Worm (Caenorhabditis elegans): Measurements from ENCODE around the gene spig-10.

The spig-10 gene

ce11 chrV:6979019-6979418, 27.0 kb upstream of the spig-10 start, which contains the start of gene sre-12:
Gene sre-12 (minus strand): TSS chrV:6979119.
- TF ChIP-seq unc-39 (tag; optimal IDR thresholded peaks at IDR 0.05), result no peak
- TF ChIP-seq hlh-1 (tag; optimal IDR thresholded peaks at IDR 0.05), result no peak
- no peak for TF ChIP-seq lin-13 (tag; optimal IDR thresholded peaks at IDR 0.05)

- no peak for TF ChIP-seq drap-1 (GFP tag; optimal IDR thresholded peaks at IDR 0.05)
- TF ChIP-seq elt-3 (tag; optimal IDR thresholded peaks at IDR 0.05), result no peak
- TF ChIP-seq pha-4 (tag; optimal IDR thresholded peaks at IDR 0.05), result no peak
- no peak for TF ChIP-seq lsy-2 (tag; optimal IDR thresholded peaks at IDR 0.05)
- no peak for TF ChIP-seq nhr-2 (tag; optimal IDR thresholded peaks at IDR 0.05)
- TF ChIP-seq mep-1 (tag; optimal IDR thresholded peaks at IDR 0.05), result no peak
- no peak for TF ChIP-seq ztf-11 (tag; optimal IDR thresholded peaks at IDR 0.05)
These were observed 23.3 kb upstream of the spig-10 start, which contains the start of gene nhr-161 for ce11 chrV:6982813-6983212. Gene nhr-161 (minus strand): TSS chrV:6982913.

- TF ChIP-seq sem-2 (GFP tag; optimal IDR thresholded peaks at IDR 0.05), result no peak
These were observed 20.1 kb upstream of the spig-10 start, which contains the start of gene nhr-163 for ce11 chrV:6985943-6986342. Gene nhr-163 (minus strand): TSS chrV:6986043.

- no peak for TF ChIP-seq bed-3 (GFP tag; optimal IDR thresholded peaks at IDR 0.05)
- no peak for TF ChIP-seq nhr-76 (tag; optimal IDR thresholded peaks at IDR 0.05)
- no peak for TF ChIP-seq mab-5 (tag; optimal IDR thresholded peaks at IDR 0.05)
- no peak for TF ChIP-seq mep-1 (tag; optimal IDR thresholded peaks at IDR 0.05)
- TF ChIP-seq sptf-1 (tag; optimal IDR thresholded peaks at IDR 0.05), result no peak
- no peak for TF ChIP-seq ceh-39 (tag; optimal IDR thresholded peaks at IDR 0.05)
- TF ChIP-seq ztf-11 (tag; optimal IDR thresholded peaks at IDR 0.05), result no peak
- no peak for TF ChIP-seq unc-39 (tag; optimal IDR thresholded peaks at IDR 0.05)
- TF ChIP-seq nhr-12 (tag; optimal IDR thresholded peaks at IDR 0.05), result no peak
- TF ChIP-seq ham-2 (GFP tag; optimal IDR thresholded peaks at IDR 0.05), result no peak
- TF ChIP-seq blmp-1 (tag; optimal IDR thresholded peaks at IDR 0.05), result no peak
- no peak for TF ChIP-seq nhr-28 (tag; optimal IDR thresholded peaks at IDR 0.05)
These were observed 18.4 kb upstream of the spig-10 start, which contains the start of gene nhr-139 for ce11 chrV:6987673-6988072. Gene nhr-139 (minus strand): TSS chrV:6987773.

- TF ChIP-seq elt-3 (tag; optimal IDR thresholded peaks at IDR 0.05) (no peak), elt-1 (tag; optimal IDR thresholded peaks at IDR 0.05; ENCODE audit: borderline replicate concordance, insufficient read depth) (peak; percentile 93)
These were observed 16.4 kb upstream of the spig-10 start, which contains the start of gene nhr-140 for ce11 chrV:6989626-6990138. Gene nhr-140 (minus strand): TSS chrV:6989676.

- TF ChIP-seq ceh-43 (GFP tag; optimal IDR thresholded peaks at IDR 0.05) (no peak), mep-1 (tag; optimal IDR thresholded peaks at IDR 0.05) (no peak), nhr-2 (tag; optimal IDR thresholded peaks at IDR 0.05) (no peak), nhr-76 (tag; optimal IDR thresholded peaks at IDR 0.05) (no peak), snpc-4 (tag; optimal IDR thresholded peaks at IDR 0.05) (no peak), nhr-28 (tag; optimal IDR thresholded peaks at IDR 0.05) (no peak)
These were observed 14.3 kb upstream of the spig-10 start, which contains the start of gene nhr-162 for ce11 chrV:6991771-6992170. Gene nhr-162 (minus strand): TSS chrV:6991871.

- TF ChIP-seq ztf-11 (tag; optimal IDR thresholded peaks at IDR 0.05) (no peak), bed-3 (GFP tag; optimal IDR thresholded peaks at IDR 0.05) (no peak), zip-8 (tag; optimal IDR thresholded peaks at IDR 0.05) (no peak), M03D4.4 (tag; optimal IDR thresholded peaks at IDR 0.05) (no peak), unc-39 (tag; optimal IDR thresholded peaks at IDR 0.05) (no peak), nhr-28 (tag; optimal IDR thresholded peaks at IDR 0.05) (no peak), pha-4 (tag; optimal IDR thresholded peaks at IDR 0.05) (no peak), lin-32 (GFP tag; optimal IDR thresholded peaks at IDR 0.05) (no peak), tbx-8 (GFP tag; optimal IDR thresholded peaks at IDR 0.05) (no peak), ceh-83 (GFP tag; optimal IDR thresholded peaks at IDR 0.05) (no peak), nhr-76 (tag; optimal IDR thresholded peaks at IDR 0.05) (no peak), mep-1 (tag; optimal IDR thresholded peaks at IDR 0.05) (no peak), nhr-237 (tag; optimal IDR thresholded peaks at IDR 0.05) (no peak), elt-3 (tag; optimal IDR thresholded peaks at IDR 0.05) (no peak), mab-5 (tag; optimal IDR thresholded peaks at IDR 0.05) (no peak), cnd-1 (tag; optimal IDR thresholded peaks at IDR 0.05) (no peak), snpc-4 (tag; optimal IDR thresholded peaks at IDR 0.05) (no peak), nhr-12 (tag; optimal IDR thresholded peaks at IDR 0.05) (no peak)
These were observed 12.1 kb upstream of the spig-10 start for ce11 chrV:6993999-6994398.

Measured in whole organism, mixed stage, embryonic.